Worm (Caenorhabditis elegans) whole organism, L2 larva: ENCODE measurements around the gene sna-1.

Experiments
- R02D3.7 ChIP-seq: fragments of 150-350 bp; optimal IDR thresholded peaks from 2 replicates; lab custom pipeline; 2014; ENCODE audit warnings: missing biosample characterization, missing genetic modification characterization
- ama-1 ChIP-seq: fragments of 150-350 bp; optimal IDR thresholded peaks from 2 replicates; lab custom pipeline; 2018; ENCODE audit warnings: inconsistent platforms
- blmp-1 ChIP-seq: sonication (generic microtip); optimal IDR thresholded peaks from 2 replicates; lab custom pipeline; 2017; ENCODE audit warnings: missing genetic modification characterization, mild to moderate bottlenecking, missing compliant biosample characterization, antibody characterized with exemption, moderate library complexity; ENCODE audit not compliant: insufficient read depth
- egl-27 ChIP-seq: sonication (generic microtip); optimal IDR thresholded peaks from 3 replicates; lab custom pipeline; 2017; ENCODE audit warnings: missing biosample characterization, missing genetic modification reagents, missing genetic modification characterization
- elt-1 ChIP-seq: fragments of 150-350 bp; optimal IDR thresholded peaks from 2 replicates; lab custom pipeline; 2014; ENCODE audit warnings: missing biosample characterization, missing genetic modification characterization
- elt-3 ChIP-seq: sonication (generic microtip); optimal IDR thresholded peaks from 2 replicates; lab custom pipeline; 2017; ENCODE audit warnings: missing biosample characterization, missing genetic modification characterization
- lsy-2 ChIP-seq, 2 experiments: fragments of 150-350 bp in 1 of 2; sonication (generic microtip) in 1 of 2; optimal IDR thresholded peaks; 2 replicates each; lab custom pipeline; 2014 to 2017; ENCODE audit warnings: missing biosample characterization in 2 of 2, missing genetic modification characterization in 2 of 2
- mdl-1 ChIP-seq, 2 experiments: fragments of 150-350 bp in 1 of 2; sonication (generic microtip) in 1 of 2; optimal IDR thresholded peaks; 2 replicates each; lab custom pipeline; 2017; ENCODE audit warnings: missing biosample characterization in 2 of 2, missing genetic modification characterization in 2 of 2
- nhr-11 ChIP-seq: fragments of 150-350 bp; optimal IDR thresholded peaks from 2 replicates; lab custom pipeline; 2014; ENCODE audit warnings: missing biosample characterization, missing genetic modification characterization
- nhr-237 ChIP-seq: fragments of 150-350 bp; optimal IDR thresholded peaks from 2 replicates; lab custom pipeline; 2014; ENCODE audit warnings: missing biosample characterization, missing genetic modification characterization
- nhr-77 ChIP-seq: fragments of 150-350 bp; optimal IDR thresholded peaks from 2 replicates; lab custom pipeline; 2014; ENCODE audit warnings: missing biosample characterization, missing genetic modification characterization
- snpc-4 ChIP-seq: fragments of 150-350 bp; optimal IDR thresholded peaks from 2 replicates; lab custom pipeline; 2014; ENCODE audit warnings: missing biosample characterization, missing genetic modification characterization
- unc-62 ChIP-seq: fragments of 150-350 bp; optimal IDR thresholded peaks from 2 replicates; lab custom pipeline; 2014; ENCODE audit warnings: missing biosample characterization, missing genetic modification reagents, missing genetic modification characterization
- ztf-11 ChIP-seq: sonication (generic microtip); optimal IDR thresholded peaks from 2 replicates; lab custom pipeline; 2017; ENCODE audit warnings: missing biosample characterization, missing genetic modification characterization

- TF ChIP-seq elt-3 (tag; lab: Kevin White, UChicago) (no peak), R02D3.7 (tag; lab: Kevin White, UChicago) (no peak), snpc-4 (no peak), mdl-1 (tag; optimal IDR thresholded peaks at IDR 0.05; lab: Kevin White, UChicago) (no peak), unc-62 (GFP tag; lab: Kevin White, UChicago) (no peak), egl-27 (no peak), nhr-77 (tag; lab: Kevin White, UChicago) (no peak), lsy-2 (tag; optimal IDR thresholded peaks at IDR 0.05; lab: Kevin White, UChicago) (no peak), ztf-11 (tag; lab: Kevin White, UChicago) (no peak), elt-1 (tag; lab: Kevin White, UChicago) (no peak), nhr-11 (tag; lab: Kevin White, UChicago) (no peak), ama-1 (lab: Kevin White, UChicago) (no peak), blmp-1 (no peak), nhr-237 (tag; lab: Kevin White, UChicago) (no peak)
These were observed 11.9 kb upstream of the sna-1 start, which contains the start of gene ZC487.2 for ce11 chrV:6722378-6722777.
